Fruit fly (Drosophila melanogaster) whole organism, embryonic: ENCODE measurements around the gene Dic1.
A peak's percentile ranks its signal among the peaks of the same experiment; 100 is the strongest.

Experiments used
- Ada2b ChIP-seq: fragments of 200-800 bp; sonication (Bioruptor generic); IDR thresholded peaks from 2 replicates; pipeline ENCODE4 v1.3.6; 2022; ENCODE audit warnings: missing biosample characterization, missing genetic modification characterization
- Atf3 ChIP-seq: fragments of 200-800 bp; sonication (Bioruptor generic); optimal IDR thresholded peaks from 3 replicates; lab custom pipeline; 2016; ENCODE audit warnings: missing biosample characterization, missing genetic modification characterization
- CG10431 ChIP-seq: fragments of 200-800 bp; sonication (Bioruptor generic); optimal IDR thresholded peaks from 3 replicates; lab custom pipeline; 2018; ENCODE audit warnings: missing biosample characterization, mild to moderate bottlenecking, missing genetic modification characterization
- CG14014 ChIP-seq: fragments of 200-800 bp; sonication (Bioruptor generic); IDR thresholded peaks from 2 replicates; pipeline ENCODE4 v1.3.6; 2022; ENCODE audit warnings: missing biosample characterization, missing genetic modification characterization
- CG14441 ChIP-seq: fragments of 200-800 bp; sonication (Bioruptor generic); IDR thresholded peaks from 2 replicates; pipeline ENCODE4 v1.3.6; 2022; ENCODE audit warnings: missing biosample characterization, missing genetic modification characterization
- CG15514 ChIP-seq: fragments of 200-800 bp; sonication (Bioruptor generic); optimal IDR thresholded peaks from 3 replicates; lab custom pipeline; 2017; ENCODE audit warnings: missing biosample characterization, missing genetic modification characterization, mild to moderate bottlenecking, moderate library complexity, missing genetic modification reagents
- CG17328 ChIP-seq: fragments of 200-800 bp; sonication (Bioruptor generic); IDR thresholded peaks from 2 replicates; pipeline ENCODE4 v1.3.6; 2022; ENCODE audit warnings: missing biosample characterization, missing genetic modification characterization
- CG17829 ChIP-seq: fragments of 200-800 bp; optimal IDR thresholded peaks from 2 replicates; lab custom pipeline; 2019; ENCODE audit warnings: missing biosample characterization, mild to moderate bottlenecking, missing genetic modification characterization, moderate library complexity
- CG18262 ChIP-seq: fragments of 200-800 bp; optimal IDR thresholded peaks from 3 replicates; lab custom pipeline; 2019; ENCODE audit warnings: missing biosample characterization, mild to moderate bottlenecking, missing genetic modification characterization, moderate library complexity
- CG18619 ChIP-seq: fragments of 200-800 bp; sonication (Bioruptor generic); optimal IDR thresholded peaks from 3 replicates; lab custom pipeline; 2017; ENCODE audit warnings: missing biosample characterization, mild to moderate bottlenecking, missing genetic modification characterization
- CG2202 ChIP-seq: fragments of 200-800 bp; sonication (Bioruptor generic); optimal IDR thresholded peaks from 2 replicates; lab custom pipeline; 2018; ENCODE audit warnings: missing biosample characterization, mild to moderate bottlenecking, missing genetic modification characterization
- CG2712 ChIP-seq: fragments of 200-800 bp; optimal IDR thresholded peaks from 3 replicates; lab custom pipeline; 2019; ENCODE audit warnings: missing biosample characterization, mild to moderate bottlenecking, missing genetic modification characterization, moderate library complexity
- CG31224 ChIP-seq: fragments of 200-800 bp; sonication (Bioruptor generic); IDR thresholded peaks from 2 replicates; pipeline ENCODE4 v1.3.6; 2022; ENCODE audit warnings: missing biosample characterization, missing genetic modification characterization
- CG34422 ChIP-seq: fragments of 200-800 bp; sonication (Bioruptor generic); IDR thresholded peaks from 3 replicates; pipeline ENCODE4 v1.3.6; 2022; ENCODE audit warnings: missing biosample characterization, missing genetic modification characterization
- CG3726 ChIP-seq: fragments of 200-800 bp; sonication (Bioruptor generic); IDR thresholded peaks from 3 replicates; pipeline ENCODE4, ENCODE4 v1.3.6; 2022; ENCODE audit warnings: missing biosample characterization, missing genetic modification characterization
- CG6654 ChIP-seq: fragments of 200-800 bp; sonication (Bioruptor generic); optimal IDR thresholded peaks from 2 replicates; lab custom pipeline; 2017; ENCODE audit warnings: missing biosample characterization, mild to moderate bottlenecking, missing genetic modification characterization
- CG6791 ChIP-seq: fragments of 200-800 bp; sonication (Bioruptor generic); IDR thresholded peaks from 3 replicates; pipeline ENCODE4 v1.3.6; 2022; ENCODE audit warnings: missing biosample characterization, missing genetic modification characterization; ENCODE audit not compliant: partially characterized antibody
- CG8944 ChIP-seq: fragments of 200-800 bp; sonication (Bioruptor generic); optimal IDR thresholded peaks from 3 replicates; lab custom pipeline; 2016; ENCODE audit warnings: missing biosample characterization, missing genetic modification characterization
- CG9817 ChIP-seq: fragments of 200-800 bp; sonication (Bioruptor generic); optimal IDR thresholded peaks from 2 replicates; lab custom pipeline; 2018; ENCODE audit warnings: missing biosample characterization, mild to moderate bottlenecking, missing genetic modification characterization, moderate library complexity
- D ChIP-seq, 2 experiments: fragments of 200-800 bp in 1 of 2; fragments of >200 bp in 1 of 2; sonication (Bioruptor generic) in 1 of 2; optimal IDR thresholded peaks; 2 replicates in 1 of 2; 3 replicates in 1 of 2; lab custom pipeline; 2017; ENCODE audit warnings: mild to moderate bottlenecking in 1 of 2, missing biosample characterization in 1 of 2, missing genetic modification characterization in 1 of 2, missing genetic modification reagents in 1 of 2
- D19A ChIP-seq: fragments of 200-800 bp; optimal IDR thresholded peaks from 3 replicates; lab custom pipeline; 2019; ENCODE audit warnings: missing biosample characterization, mild to moderate bottlenecking, missing genetic modification characterization, moderate library complexity
- Hmr ChIP-seq: fragments of 200-800 bp; sonication (Bioruptor generic); optimal IDR thresholded peaks from 3 replicates; lab custom pipeline; 2017; ENCODE audit warnings: mild to moderate bottlenecking, missing biosample characterization, missing genetic modification reagents, missing genetic modification characterization
- Hsf ChIP-seq: fragments of 200-800 bp; sonication (Bioruptor generic); optimal IDR thresholded peaks from 3 replicates; lab custom pipeline; 2016; ENCODE audit warnings: missing biosample characterization, missing genetic modification characterization
- Opbp ChIP-seq: fragments of 200-800 bp; sonication (Bioruptor generic); IDR thresholded peaks from 3 replicates; pipeline ENCODE4 v1.3.6; 2022; ENCODE audit warnings: missing biosample characterization, missing genetic modification characterization; ENCODE audit not compliant: partially characterized antibody
- PHDP ChIP-seq: fragments of 200-800 bp; sonication (Bioruptor generic); optimal IDR thresholded peaks from 3 replicates; lab custom pipeline; 2018; ENCODE audit warnings: missing biosample characterization, mild to moderate bottlenecking, missing genetic modification characterization, moderate library complexity
- Side ChIP-seq: fragments of 200-800 bp; sonication (Bioruptor generic); optimal IDR thresholded peaks from 2 replicates; lab custom pipeline; 2016; ENCODE audit warnings: missing biosample characterization, missing genetic modification characterization
- Six4 ChIP-seq: fragments of 200-800 bp; sonication (Bioruptor generic); optimal IDR thresholded peaks from 2 replicates; lab custom pipeline; 2016; ENCODE audit warnings: missing biosample characterization, missing genetic modification characterization
- Vsx1 ChIP-seq: fragments of 200-800 bp; sonication (Bioruptor generic); optimal IDR thresholded peaks from 2 replicates; lab custom pipeline; 2017; ENCODE audit warnings: missing biosample characterization, mild to moderate bottlenecking, missing genetic modification characterization, missing genetic modification reagents
- bigmax ChIP-seq: fragments of 200-800 bp; sonication (Bioruptor generic); optimal IDR thresholded peaks from 2 replicates; lab custom pipeline; 2018; ENCODE audit warnings: missing biosample characterization, mild to moderate bottlenecking, missing genetic modification characterization
- bowl ChIP-seq: fragments of 200-800 bp; sonication (Bioruptor generic); IDR thresholded peaks from 2 replicates; pipeline ENCODE4 v1.3.6; 2022; ENCODE audit warnings: missing biosample characterization, missing genetic modification characterization
- br ChIP-seq: fragments of >200 bp; optimal IDR thresholded peaks from 2 replicates; lab custom pipeline; 2017
- bsh ChIP-seq, 2 experiments: fragments of 200-800 bp; sonication (Bioruptor generic); optimal IDR thresholded peaks; 2 replicates each; lab custom pipeline; 2017 to 2018; ENCODE audit warnings: mild to moderate bottlenecking in 2 of 2, missing biosample characterization in 2 of 2, missing genetic modification characterization in 2 of 2, moderate library complexity in 1 of 2
- cato ChIP-seq: fragments of 200-800 bp; sonication (Bioruptor generic); optimal IDR thresholded peaks from 2 replicates; lab custom pipeline; 2016; ENCODE audit warnings: missing biosample characterization, missing genetic modification characterization, borderline replicate concordance
- cwo ChIP-seq: fragments of 200-800 bp; sonication (Bioruptor generic); optimal IDR thresholded peaks from 3 replicates; lab custom pipeline; 2017; ENCODE audit warnings: missing biosample characterization, missing genetic modification characterization, mild to moderate bottlenecking, moderate library complexity, missing genetic modification reagents
- danr ChIP-seq: fragments of 200-800 bp; sonication (Bioruptor generic); IDR thresholded peaks from 2 replicates; pipeline ENCODE4 v1.3.6; 2022; ENCODE audit warnings: missing biosample characterization, missing genetic modification characterization
- emc ChIP-seq: fragments of 200-800 bp; sonication (Bioruptor generic); optimal IDR thresholded peaks from 2 replicates; lab custom pipeline; 2016; ENCODE audit warnings: missing biosample characterization, missing genetic modification characterization
- klu ChIP-seq: fragments of 200-800 bp; sonication (Bioruptor generic); IDR thresholded peaks from 2 replicates; pipeline ENCODE4 v1.3.6; 2022; ENCODE audit warnings: missing biosample characterization, missing genetic modification characterization
- lmd ChIP-seq: fragments of 200-800 bp; sonication (Bioruptor generic); IDR thresholded peaks from 2 replicates; pipeline ENCODE4 v1.3.6; 2022; ENCODE audit warnings: missing biosample characterization, missing genetic modification characterization
- lola ChIP-seq, 3 experiments: fragments of >200 bp in 2 of 3; fragments of 200-800 bp in 1 of 3; sonication (Bioruptor generic) in 1 of 3; optimal IDR thresholded peaks; 2 replicates each; lab custom pipeline; 2017 to 2019; ENCODE audit warnings: missing biosample characterization in 3 of 3, missing genetic modification characterization in 3 of 3, mild to moderate bottlenecking in 1 of 3, moderate library complexity in 1 of 3
- nerfin-2 ChIP-seq: fragments of 200-800 bp; sonication (Bioruptor generic); IDR thresholded peaks from 2 replicates; pipeline ENCODE4 v1.3.6; 2022; ENCODE audit warnings: missing biosample characterization, missing genetic modification characterization; ENCODE audit not compliant: partially characterized antibody
- pan ChIP-seq, 4 experiments: fragments of >200 bp in 3 of 4; fragments of 200-800 bp in 1 of 4; sonication (Bioruptor generic) in 1 of 4; optimal IDR thresholded peaks in 3 of 4; IDR thresholded peaks in 1 of 4; 2 replicates each; pipeline versions ENCODE4 v1.3.6 to Lab custom; 2017 to 2022; ENCODE audit warnings: missing biosample characterization in 2 of 4, missing genetic modification characterization in 2 of 4, mixed read lengths in 1 of 4
- pum ChIP-seq: fragments of 200-800 bp; sonication (Bioruptor generic); optimal IDR thresholded peaks from 2 replicates; lab custom pipeline; 2016; ENCODE audit warnings: missing biosample characterization, missing genetic modification characterization
- row ChIP-seq: fragments of 200-800 bp; sonication (Bioruptor generic); IDR thresholded peaks from 3 replicates; pipeline ENCODE4 v1.3.6; 2022; ENCODE audit warnings: missing biosample characterization, missing genetic modification characterization
- sima ChIP-seq: fragments of 200-800 bp; sonication (Bioruptor generic); optimal IDR thresholded peaks from 2 replicates; lab custom pipeline; 2016; ENCODE audit warnings: missing biosample characterization, missing genetic modification characterization
- sr ChIP-seq: fragments of 200-800 bp; sonication (Bioruptor generic); IDR thresholded peaks from 3 replicates; pipeline ENCODE4 v1.3.6; 2022; ENCODE audit warnings: missing biosample characterization, missing genetic modification characterization
- tin ChIP-seq: fragments of 200-800 bp; sonication (Bioruptor generic); optimal IDR thresholded peaks from 3 replicates; lab custom pipeline; 2016; ENCODE audit warnings: missing biosample characterization, missing genetic modification characterization
- tna ChIP-seq: fragments of 200-800 bp; sonication (Bioruptor generic); IDR thresholded peaks from 2 replicates; pipeline ENCODE4 v1.3.6; 2022; ENCODE audit warnings: missing biosample characterization, missing genetic modification characterization; ENCODE audit not compliant: partially characterized antibody
- usp ChIP-seq: fragments of >200 bp; optimal IDR thresholded peaks from 2 replicates; lab custom pipeline; 2017; ENCODE audit warnings: missing biosample characterization, missing genetic modification characterization
- vnd ChIP-seq: fragments of 200-800 bp; sonication (Bioruptor generic); IDR thresholded peaks from 3 replicates; pipeline ENCODE4 v1.3.6; 2022; ENCODE audit warnings: missing biosample characterization, missing genetic modification characterization; ENCODE audit not compliant: partially characterized antibody

The Dic1 gene

dm6 chr3R:13388160-13388870, 23.6 kb downstream of the Dic1 start, which contains the start of gene CG9799 (continued):
- TF ChIP-seq CG6654 (GFP tag; lab: Kevin White, UChicago): no peak
- TF ChIP-seq klu (GFP tag; lab: Robert Waterston, UW): no peak
- TF ChIP-seq CG18262: no peak
- TF ChIP-seq bowl (GFP tag; lab: Robert Waterston, UW): no peak
- no peak for TF ChIP-seq CG31224 (GFP tag; lab: Robert Waterston, UW)
- no peak for TF ChIP-seq cwo (GFP tag; lab: Kevin White, UChicago)
- TF ChIP-seq CG9817 (tag; lab: Kevin White, UChicago): no peak
- TF ChIP-seq tna: 0 out of 2 replicates have a peak, but pooled peaks have one; percentile 8
- no peak for TF ChIP-seq vnd (GFP tag; lab: Robert Waterston, UW)
- TF ChIP-seq CG3726 (GFP tag; lab: Robert Waterston, UW): no peak
- TF ChIP-seq Six4: no peak
- TF ChIP-seq CG14441 (GFP tag; lab: Robert Waterston, UW): no peak; the same call in 1 of the 2 replicates
- TF ChIP-seq CG17829: no peak
- TF ChIP-seq br (lab: Kevin White, UChicago): no peak
- TF ChIP-seq CG6791 (GFP tag; lab: Robert Waterston, UW): no peak
- peak; percentile 32; the same call in 1 of the 2 replicates for TF ChIP-seq nerfin-2
- no peak for TF ChIP-seq Hsf (GFP tag; lab: Kevin White, UChicago)
- TF ChIP-seq CG18619: no peak
- no peak for TF ChIP-seq usp
- no peak for TF ChIP-seq sima (GFP tag; lab: Kevin White, UChicago)
- no peak for TF ChIP-seq bigmax (GFP tag; lab: Kevin White, UChicago)
- no peak for TF ChIP-seq CG8944
- no peak for TF ChIP-seq danr (GFP tag; lab: Robert Waterston, UW)
- TF ChIP-seq sr (GFP tag; lab: Robert Waterston, UW): no peak
- no peak for TF ChIP-seq CG14014
- no peak for TF ChIP-seq bsh (GFP tag; optimal IDR thresholded peaks at IDR 0.05; lab: Kevin White, UChicago)
- TF ChIP-seq D (optimal IDR thresholded peaks at IDR 0.05; lab: Kevin White, UChicago): no peak
- no peak for TF ChIP-seq D (GFP tag; optimal IDR thresholded peaks at IDR 0.05; lab: Kevin White, UChicago)
- TF ChIP-seq PHDP (tag; lab: Kevin White, UChicago): no peak
- no peak for TF ChIP-seq CG15514
- TF ChIP-seq Atf3 (GFP tag; lab: Kevin White, UChicago): no peak
- no peak for TF ChIP-seq CG2202 (tag; lab: Kevin White, UChicago)
- TF ChIP-seq D19A (tag; lab: Kevin White, UChicago): no peak
- TF ChIP-seq lmd (GFP tag; lab: Robert Waterston, UW): no peak
- TF ChIP-seq emc: no peak
- TF ChIP-seq Vsx1 (GFP tag; lab: Kevin White, UChicago): no peak
- TF ChIP-seq pum (GFP tag; lab: Kevin White, UChicago): no peak
- no peak for TF ChIP-seq tin (GFP tag; lab: Kevin White, UChicago)
- TF ChIP-seq CG10431 (GFP tag; lab: Kevin White, UChicago): no peak
- TF ChIP-seq lola (GFP tag; optimal IDR thresholded peaks at IDR 0.05; lab: Kevin White, UChicago): no peak
- TF ChIP-seq pan (optimal IDR thresholded peaks at IDR 0.05; lab: Kevin White, UChicago): no peak
- TF ChIP-seq pan (GFP tag; optimal IDR thresholded peaks at IDR 0.05 in 1 of 2, IDR thresholded peaks at IDR 0.05 in 1 of 2): no peak
- TF ChIP-seq Opbp (GFP tag; lab: Robert Waterston, UW): no peak
- no peak for TF ChIP-seq Hmr (GFP tag; lab: Kevin White, UChicago)
- TF ChIP-seq CG17328: no peak
- TF ChIP-seq cato (GFP tag; lab: Kevin White, UChicago): no peak
- no peak for TF ChIP-seq CG2712
- TF ChIP-seq Side (GFP tag; lab: Kevin White, UChicago): no peak
- no peak for TF ChIP-seq row (GFP tag; lab: Robert Waterston, UW)
- no peak for TF ChIP-seq Ada2b (GFP tag; lab: Robert Waterston, UW)
- TF ChIP-seq CG34422 (GFP tag; lab: Robert Waterston, UW): peak; percentile 84; the same call in 2 of the 3 replicates
